Fruit fly (Drosophila melanogaster) Kc167 (cell line): ENCODE data around the gene CG6845.

ENCODE experiments used
- Sin3A ChIP-seq: fragments of >200 bp; optimal IDR thresholded peaks from 2 replicates; lab custom pipeline; 2018; ENCODE audit warnings: missing external identifiers
- h ChIP-seq: fragments of >200 bp; optimal IDR thresholded peaks from 3 replicates; lab custom pipeline; 2018; ENCODE audit warnings: missing external identifiers

dm6 chr3L:137596-138169 is 8.6 kb upstream of the CG6845 start:
- TF ChIP-seq h (no peak), Sin3A (lab: Kevin White, UChicago) (no peak)
